Fruit fly (Drosophila melanogaster) whole organism, embryonic: Measurements from ENCODE around the gene CG10055.
A peak's percentile ranks its signal among the peaks of the same experiment; 100 is the strongest.

ENCODE experiments used
- Asciz ChIP-seq: fragments of 200-800 bp; sonication (Bioruptor generic); optimal IDR thresholded peaks from 2 replicates; lab custom pipeline; 2017; ENCODE audit warnings: missing biosample characterization, mild to moderate bottlenecking, missing genetic modification characterization, missing genetic modification reagents
- BtbVII ChIP-seq: fragments of 200-800 bp; sonication (Bioruptor generic); optimal IDR thresholded peaks from 3 replicates; lab custom pipeline; 2017; ENCODE audit warnings: missing biosample characterization, mild to moderate bottlenecking, missing genetic modification characterization
- CG1024 ChIP-seq: fragments of 200-800 bp; sonication (Bioruptor generic); IDR thresholded peaks from 2 replicates; pipeline ENCODE4 v1.3.6; 2022; ENCODE audit warnings: missing biosample characterization, missing genetic modification characterization
- CG10267 ChIP-seq: fragments of 200-800 bp; sonication (Bioruptor generic); optimal IDR thresholded peaks from 2 replicates; lab custom pipeline; 2018; ENCODE audit warnings: missing biosample characterization, mild to moderate bottlenecking, missing genetic modification characterization, moderate library complexity
- CG10979 ChIP-seq: fragments of 200-800 bp; sonication (Bioruptor generic); optimal IDR thresholded peaks from 2 replicates; lab custom pipeline; 2018; ENCODE audit warnings: missing biosample characterization, mild to moderate bottlenecking, missing genetic modification characterization, moderate library complexity
- CG11456 ChIP-seq: fragments of 200-800 bp; sonication (Bioruptor generic); IDR thresholded peaks from 3 replicates; pipeline ENCODE4 v1.3.6; 2022; ENCODE audit warnings: missing biosample characterization, missing genetic modification characterization
- CG13894 ChIP-seq: fragments of 200-800 bp; sonication (Bioruptor generic); optimal IDR thresholded peaks from 3 replicates; lab custom pipeline; 2018; ENCODE audit warnings: missing biosample characterization, mild to moderate bottlenecking, missing genetic modification characterization, moderate library complexity
- CG14667 ChIP-seq: fragments of 200-800 bp; sonication (Bioruptor generic); IDR thresholded peaks from 2 replicates; pipeline ENCODE4 v1.3.6; 2022; ENCODE audit warnings: missing biosample characterization, missing genetic modification characterization
- CG1602 ChIP-seq: fragments of 200-800 bp; sonication (Bioruptor generic); optimal IDR thresholded peaks from 3 replicates; lab custom pipeline; 2016; ENCODE audit warnings: missing biosample characterization, missing genetic modification characterization
- CG17802 ChIP-seq: fragments of 200-800 bp; sonication (Bioruptor generic); optimal IDR thresholded peaks from 2 replicates; lab custom pipeline; 2018; ENCODE audit warnings: missing biosample characterization, mild to moderate bottlenecking, missing genetic modification characterization, moderate library complexity
- CG32532 ChIP-seq: fragments of 200-800 bp; sonication (Bioruptor generic); IDR thresholded peaks from 2 replicates; pipeline ENCODE4 v1.3.6; 2022; ENCODE audit warnings: missing biosample characterization, missing genetic modification characterization
- CG34224 ChIP-seq: fragments of 200-800 bp; sonication (Bioruptor generic); IDR thresholded peaks from 3 replicates; pipeline ENCODE4 v1.3.6; 2022; ENCODE audit warnings: missing biosample characterization, missing genetic modification characterization; ENCODE audit not compliant: partially characterized antibody
- CG4424 ChIP-seq: fragments of 200-800 bp; sonication (Bioruptor generic); optimal IDR thresholded peaks from 3 replicates; lab custom pipeline; 2016; ENCODE audit warnings: missing biosample characterization, missing genetic modification characterization
- CG4617 ChIP-seq: fragments of 200-800 bp; sonication (Bioruptor generic); optimal IDR thresholded peaks from 3 replicates; lab custom pipeline; 2016; ENCODE audit warnings: missing biosample characterization, missing genetic modification characterization, borderline replicate concordance
- CG4730 ChIP-seq: fragments of 200-800 bp; sonication (Bioruptor generic); IDR thresholded peaks from 2 replicates; pipeline ENCODE4 v1.3.6; 2022; ENCODE audit warnings: missing biosample characterization, missing genetic modification characterization
- CG6854 ChIP-seq: fragments of 200-800 bp; sonication (Bioruptor generic); optimal IDR thresholded peaks from 3 replicates; lab custom pipeline; 2017; ENCODE audit warnings: missing biosample characterization, mild to moderate bottlenecking, missing genetic modification characterization
- CG9876 ChIP-seq: fragments of 200-800 bp; sonication (Bioruptor generic); optimal IDR thresholded peaks from 2 replicates; lab custom pipeline; 2016; ENCODE audit warnings: missing biosample characterization, missing genetic modification characterization
- CoRest ChIP-seq: fragments of 200-800 bp; sonication (Bioruptor generic); optimal IDR thresholded peaks from 3 replicates; lab custom pipeline; 2018; ENCODE audit warnings: missing biosample characterization, mild to moderate bottlenecking, missing genetic modification characterization, moderate library complexity
- CrebB ChIP-seq: fragments of 200-800 bp; sonication (Bioruptor generic); optimal IDR thresholded peaks from 3 replicates; lab custom pipeline; 2018; ENCODE audit warnings: missing biosample characterization, mild to moderate bottlenecking, missing genetic modification characterization
- Dll ChIP-seq: fragments of 200-800 bp; sonication (Bioruptor generic); IDR thresholded peaks from 4 replicates; pipeline ENCODE4 v1.3.6; 2022; ENCODE audit warnings: missing biosample characterization, missing genetic modification characterization; ENCODE audit not compliant: partially characterized antibody
- E2f2 ChIP-seq: fragments of 200-800 bp; sonication (Bioruptor generic); IDR thresholded peaks from 2 replicates; pipeline ENCODE4 v1.3.6; 2022; ENCODE audit warnings: missing biosample characterization, missing genetic modification characterization
- Ets65A ChIP-seq: fragments of 200-800 bp; sonication (Bioruptor generic); peaks from one replicate; lab custom pipeline; 2016; ENCODE audit warnings: missing biosample characterization, missing genetic modification characterization
- HLH54F ChIP-seq: fragments of 200-800 bp; sonication (Bioruptor generic); optimal IDR thresholded peaks from 3 replicates; lab custom pipeline; 2016; ENCODE audit warnings: missing biosample characterization, missing genetic modification characterization
- Hsf ChIP-seq: fragments of 200-800 bp; sonication (Bioruptor generic); optimal IDR thresholded peaks from 3 replicates; lab custom pipeline; 2016; ENCODE audit warnings: missing biosample characterization, missing genetic modification characterization
- Myb ChIP-seq: fragments of 200-800 bp; sonication (Bioruptor generic); optimal IDR thresholded peaks from 2 replicates; lab custom pipeline; 2016; ENCODE audit warnings: missing biosample characterization, missing genetic modification characterization
- Pdp1 ChIP-seq, 2 experiments: fragments of 200-800 bp; sonication (Bioruptor generic); optimal IDR thresholded peaks; 3 replicates each; lab custom pipeline; 2016; ENCODE audit warnings: missing biosample characterization in 2 of 2, missing genetic modification characterization in 2 of 2, mild to moderate bottlenecking in 1 of 2, moderate library complexity in 1 of 2
- Scr ChIP-seq: fragments of 200-800 bp; sonication (Bioruptor generic); IDR thresholded peaks from 2 replicates; pipeline ENCODE4 v1.3.6; 2022; ENCODE audit warnings: missing biosample characterization, missing genetic modification characterization; ENCODE audit not compliant: partially characterized antibody
- Sin3A ChIP-seq: fragments of >200 bp; optimal IDR thresholded peaks from 2 replicates; lab custom pipeline; 2018
- Stat92E ChIP-seq, 3 experiments: fragments of >200 bp in 2 of 3; fragments of 200-800 bp in 1 of 3; sonication (Bioruptor generic) in 1 of 3; optimal IDR thresholded peaks; 2 replicates each; lab custom pipeline; 2017 to 2019; ENCODE audit warnings: missing biosample characterization in 3 of 3, missing genetic modification characterization in 3 of 3, mild to moderate bottlenecking in 1 of 3, moderate library complexity in 1 of 3
- Trl ChIP-seq, 3 experiments: fragments of >200 bp in 2 of 3; fragments of 200-800 bp in 1 of 3; sonication (Bioruptor generic) in 1 of 3; optimal IDR thresholded peaks; 2 replicates in 1 of 3; 3 replicates in 2 of 3; lab custom pipeline; 2016 to 2017; ENCODE audit warnings: missing biosample characterization in 1 of 3, missing genetic modification characterization in 1 of 3
- ab ChIP-seq: fragments of 200-800 bp; sonication (Bioruptor generic); optimal IDR thresholded peaks from 2 replicates; lab custom pipeline; 2016; ENCODE audit warnings: missing biosample characterization, missing genetic modification characterization
- ap ChIP-seq: fragments of 200-800 bp; sonication (Bioruptor generic); IDR thresholded peaks from 2 replicates; pipeline ENCODE4 v1.3.6; 2022; ENCODE audit warnings: missing biosample characterization, missing genetic modification characterization
- ash1 ChIP-seq: fragments of 200-800 bp; sonication (Bioruptor generic); optimal IDR thresholded peaks from 2 replicates; lab custom pipeline; 2018; ENCODE audit warnings: missing biosample characterization, mild to moderate bottlenecking, missing genetic modification characterization
- bab2 ChIP-seq: fragments of 200-800 bp; sonication (Bioruptor generic); optimal IDR thresholded peaks from 2 replicates; lab custom pipeline; 2016; ENCODE audit warnings: missing biosample characterization, missing genetic modification characterization
- bbx ChIP-seq: fragments of 200-800 bp; sonication (Bioruptor generic); IDR thresholded peaks from 2 replicates; pipeline ENCODE4 v1.3.6; 2022; ENCODE audit warnings: missing biosample characterization, missing genetic modification characterization; ENCODE audit not compliant: partially characterized antibody
- bcd ChIP-seq: fragments of 200-800 bp; sonication (Bioruptor generic); optimal IDR thresholded peaks from 2 replicates; lab custom pipeline; 2017; ENCODE audit warnings: missing biosample characterization, mild to moderate bottlenecking, missing genetic modification characterization
- chif ChIP-seq, 2 experiments: fragments of 200-800 bp; sonication (Bioruptor generic); optimal IDR thresholded peaks; 3 replicates each; lab custom pipeline; 2016; ENCODE audit warnings: missing biosample characterization in 2 of 2, missing genetic modification characterization in 2 of 2
- da ChIP-seq: fragments of 200-800 bp; sonication (Bioruptor generic); optimal IDR thresholded peaks from 2 replicates; lab custom pipeline; 2016; ENCODE audit warnings: missing biosample characterization, missing genetic modification characterization
- emc ChIP-seq: fragments of 200-800 bp; sonication (Bioruptor generic); optimal IDR thresholded peaks from 2 replicates; lab custom pipeline; 2016; ENCODE audit warnings: missing biosample characterization, missing genetic modification characterization
- hkb ChIP-seq, 2 experiments: fragments of 200-800 bp in 1 of 2; fragments of >200 bp in 1 of 2; sonication (Bioruptor generic) in 1 of 2; IDR thresholded peaks in 1 of 2; optimal IDR thresholded peaks in 1 of 2; 2 replicates each; pipeline versions ENCODE4 v1.3.6 to Lab custom; 2017 to 2022; ENCODE audit warnings: missing biosample characterization in 1 of 2, missing genetic modification characterization in 1 of 2
- kah ChIP-seq: fragments of 200-800 bp; sonication (Bioruptor generic); optimal IDR thresholded peaks from 2 replicates; lab custom pipeline; 2018; ENCODE audit warnings: missing biosample characterization, mild to moderate bottlenecking, missing genetic modification characterization
- lola ChIP-seq, 3 experiments: fragments of >200 bp in 2 of 3; fragments of 200-800 bp in 1 of 3; sonication (Bioruptor generic) in 1 of 3; optimal IDR thresholded peaks; 2 replicates each; lab custom pipeline; 2017 to 2019; ENCODE audit warnings: missing biosample characterization in 3 of 3, missing genetic modification characterization in 3 of 3, mild to moderate bottlenecking in 1 of 3, moderate library complexity in 1 of 3
- pfk ChIP-seq: fragments of 200-800 bp; sonication (Bioruptor generic); optimal IDR thresholded peaks from 2 replicates; lab custom pipeline; 2018; ENCODE audit warnings: missing biosample characterization, mild to moderate bottlenecking, missing genetic modification characterization, moderate library complexity
- tx ChIP-seq: fragments of 200-800 bp; sonication (Bioruptor generic); optimal IDR thresholded peaks from 2 replicates; lab custom pipeline; 2016; ENCODE audit warnings: missing biosample characterization, missing genetic modification characterization

CG10055 gene

DNA sequence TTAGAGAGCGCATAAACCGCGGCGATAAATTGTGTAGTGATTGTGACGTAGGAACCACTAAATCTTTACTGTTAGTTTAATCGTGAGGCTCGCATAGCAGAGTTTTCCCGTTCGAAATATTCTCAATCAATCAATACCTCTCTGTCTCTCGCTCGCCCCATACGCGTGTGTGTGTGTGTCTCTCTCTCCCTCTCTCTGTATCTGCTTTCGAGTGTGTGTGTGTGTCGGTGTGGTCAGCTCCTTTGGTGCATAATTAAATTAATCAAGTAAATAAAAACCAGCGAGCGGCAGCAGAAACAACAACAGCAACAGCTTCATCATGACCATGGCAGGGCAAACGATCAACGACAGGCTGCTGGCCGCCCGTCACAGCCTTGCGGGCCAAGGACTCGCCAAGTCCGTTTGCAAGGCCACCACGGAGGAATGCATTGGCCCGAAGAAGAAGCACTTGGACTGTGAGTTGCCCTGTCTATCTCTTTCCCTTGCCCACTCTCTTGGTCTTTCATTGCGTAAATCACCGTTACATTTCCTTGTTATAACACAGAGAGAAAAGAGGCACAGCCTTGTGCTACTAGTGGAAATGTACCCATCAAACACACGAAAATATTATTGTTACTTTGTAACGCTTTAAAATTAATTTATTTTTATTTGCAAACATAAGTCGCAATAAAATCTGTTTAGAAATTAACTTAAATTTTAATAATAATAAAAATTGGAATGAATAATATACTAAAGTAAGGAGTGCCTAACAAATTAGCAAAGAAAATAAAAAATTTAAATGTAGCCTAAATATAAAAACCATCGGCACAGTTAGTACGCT is 830 bp upstream of the CG10055 start (continued):
- TF ChIP-seq Scr, result 0 out of 2 replicates have a peak, but pooled peaks have one; percentile 10
- no peak for TF ChIP-seq ash1 (GFP tag; lab: Kevin White, UChicago)
- TF ChIP-seq ab, result no peak
- 0 out of 3 replicates have a peak, but pooled peaks have one; percentile 34 for TF ChIP-seq CG34224 (GFP tag; lab: Robert Waterston, UW)
- TF ChIP-seq tx (GFP tag; lab: Kevin White, UChicago), result no peak
- TF ChIP-seq CG9876 (GFP tag; lab: Kevin White, UChicago), result no peak
- peak; percentile 35; the same call in 1 of the 4 replicates for TF ChIP-seq Dll (GFP tag; lab: Robert Waterston, UW)
- peak; percentile 78 for TF ChIP-seq CG4617
- no peak for TF ChIP-seq CG1602 (GFP tag; lab: Kevin White, UChicago)
- no peak for TF ChIP-seq CG14667
- no peak for TF ChIP-seq CrebB
- TF ChIP-seq BtbVII, result no peak
- TF ChIP-seq, all 482 proteins: peak for 51

DNA sequence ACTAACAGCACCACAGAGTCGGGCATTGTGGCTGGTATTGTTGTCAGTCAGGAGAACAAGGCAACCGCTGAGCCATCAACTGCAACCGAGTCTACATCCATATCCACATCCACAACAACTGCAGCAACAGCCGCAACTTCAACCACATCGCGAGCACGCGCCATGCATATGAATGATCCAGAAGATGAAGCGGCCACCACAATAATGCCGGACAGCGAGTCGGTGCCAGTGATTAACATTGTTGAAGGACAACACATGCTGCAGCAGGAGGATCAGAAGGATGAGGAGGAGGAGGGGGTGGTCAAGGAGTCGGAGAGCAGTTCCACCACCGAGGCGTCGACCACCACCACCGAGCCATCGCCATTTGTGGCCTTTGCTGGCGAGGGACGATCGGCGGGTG is 11.7 kb downstream of the CG10055 start:
- TF ChIP-seq CG13894 (tag; lab: Kevin White, UChicago) (no peak), Stat92E (GFP tag; optimal IDR thresholded peaks at IDR 0.05; lab: Kevin White, UChicago) (no peak), CG4424 (no peak), hkb (optimal IDR thresholded peaks at IDR 0.05; lab: Kevin White, UChicago) (no peak), hkb (GFP tag; IDR thresholded peaks at IDR 0.05; lab: Robert Waterston, UW) (no peak), emc (GFP tag; lab: Kevin White, UChicago) (no peak), Myb (no peak), bab2 (GFP tag; lab: Kevin White, UChicago) (no peak), Asciz (no peak), CrebB (no peak), Sin3A (lab: Kevin White, UChicago) (no peak), HLH54F (no peak)

DNA sequence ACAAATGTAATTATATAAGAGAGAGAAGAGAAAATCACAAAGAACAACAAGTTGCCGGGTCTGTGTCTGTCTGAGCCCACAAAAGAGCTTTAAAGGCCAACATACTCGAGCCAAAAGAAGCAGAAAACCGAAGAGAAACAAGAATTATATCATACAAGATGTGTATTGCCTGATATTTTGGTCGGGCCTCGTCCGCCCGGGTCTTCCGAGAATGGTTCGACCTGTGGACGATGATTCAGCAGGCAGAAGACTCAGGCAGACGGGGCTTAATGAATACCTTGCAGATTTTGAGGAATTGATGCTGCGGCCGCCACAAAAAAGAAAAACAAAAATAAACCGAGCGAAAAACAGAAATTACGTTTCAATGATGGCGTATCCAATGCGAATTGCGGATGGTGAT is 13.5 kb downstream of the CG10055 start:
- TF ChIP-seq CG6854 (GFP tag; lab: Kevin White, UChicago), result no peak
- peak; percentile 62 for TF ChIP-seq Ets65A
- TF ChIP-seq CG32532, result no peak
- peak in 1 of 2 experiments; percentile 58 for TF ChIP-seq Pdp1 (GFP tag; optimal IDR thresholded peaks at IDR 0.05; lab: Kevin White, UChicago)

DNA sequence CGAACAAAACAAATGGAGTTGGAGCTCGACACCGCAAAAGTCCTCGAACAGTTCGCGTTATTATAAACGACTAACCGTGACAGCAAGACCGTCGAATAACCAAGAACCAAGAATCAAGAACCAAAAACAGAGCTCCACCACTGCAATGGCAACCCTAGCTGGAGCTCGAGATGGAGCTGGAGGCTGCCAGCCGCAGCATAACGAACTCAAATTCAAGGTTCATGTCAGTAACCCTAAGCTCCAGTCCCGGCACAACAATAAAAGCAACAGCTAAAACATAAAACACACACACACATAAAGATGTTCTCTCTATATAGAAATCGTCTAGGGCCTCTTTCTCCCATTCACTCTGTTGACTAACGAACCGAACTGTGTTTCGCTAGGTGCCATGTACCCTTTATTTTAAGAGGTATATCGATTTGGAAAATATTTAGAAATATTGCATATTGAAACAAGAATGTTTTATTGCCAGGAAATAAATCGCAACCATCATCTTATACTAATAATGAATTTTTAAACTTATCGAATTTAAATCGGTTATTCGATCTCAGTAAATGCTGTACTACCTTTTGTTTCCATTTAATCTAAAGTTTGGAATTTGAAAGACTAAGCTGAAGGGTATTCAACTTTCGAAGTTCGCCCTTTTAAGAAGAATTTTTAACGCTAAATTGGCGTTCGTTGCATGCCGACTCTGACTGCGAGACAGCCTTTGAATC is 14.9 kb downstream of the CG10055 start:
- TF ChIP-seq lola (GFP tag; optimal IDR thresholded peaks at IDR 0.05; lab: Kevin White, UChicago), result peak in 1 of 3 experiments; percentile 68
- no peak for TF ChIP-seq CG4730 (GFP tag; lab: Robert Waterston, UW)
- TF ChIP-seq CG17802 (tag; lab: Kevin White, UChicago), result no peak
- TF ChIP-seq pfk (GFP tag; lab: Kevin White, UChicago), result no peak
- TF ChIP-seq ap (GFP tag; lab: Robert Waterston, UW), result no peak
- TF ChIP-seq CG11456 (GFP tag; lab: Robert Waterston, UW), result no peak
- TF ChIP-seq chif (GFP tag; optimal IDR thresholded peaks at IDR 0.05; lab: Kevin White, UChicago), result peak in 1 of 2 experiments; percentile 12
- peak; percentile 91 for TF ChIP-seq Ets65A
- TF ChIP-seq CG10267, result peak; percentile 39
- TF ChIP-seq E2f2 (GFP tag; lab: Robert Waterston, UW), result no peak
- TF ChIP-seq Trl (optimal IDR thresholded peaks at IDR 0.05; lab: Kevin White, UChicago), result no peak
- TF ChIP-seq Trl (GFP tag; optimal IDR thresholded peaks at IDR 0.05; lab: Kevin White, UChicago), result no peak
- TF ChIP-seq CG1024, result no peak
- peak; percentile 62 for TF ChIP-seq CG10979 (tag; lab: Kevin White, UChicago)
- no peak for TF ChIP-seq da (GFP tag; lab: Kevin White, UChicago)
- TF ChIP-seq kah (GFP tag; lab: Kevin White, UChicago), result no peak
- TF ChIP-seq Hsf (GFP tag; lab: Kevin White, UChicago), result peak; percentile 20
- TF ChIP-seq CoRest (tag; lab: Kevin White, UChicago), result peak; percentile 11
- no peak for TF ChIP-seq bcd
- no peak for TF ChIP-seq bbx
